Fruit fly (Drosophila melanogaster): ENCODE measurements around the gene Sf3a2.

dm6 chr3L:12833864-12834525, 20.2 kb upstream of the Sf3a2 start:
- no peak for TF ChIP-seq CG6854 (GFP tag; optimal IDR thresholded peaks at IDR 0.05)
- no peak for TF ChIP-seq achi (GFP tag; optimal IDR thresholded peaks at IDR 0.05)
- TF ChIP-seq Smox (GFP tag; optimal IDR thresholded peaks at IDR 0.05): no peak
- no peak for TF ChIP-seq CG6792 (GFP tag; optimal IDR thresholded peaks at IDR 0.05)
- TF ChIP-seq topi (GFP tag; optimal IDR thresholded peaks at IDR 0.05): no peak
